Fruit fly (Drosophila melanogaster) ovary, adult (tissue): Measurements from ENCODE around the gene CG8539.

Source experiments
- CG17801 ChIP-seq: fragments of 200-800 bp; optimal IDR thresholded peaks from 2 replicates; lab custom pipeline; 2019; ENCODE audit warnings: missing biosample characterization, mild to moderate bottlenecking, missing genetic modification characterization, moderate library complexity; ENCODE audit not compliant: partially characterized antibody

CG8539 gene

DNA sequence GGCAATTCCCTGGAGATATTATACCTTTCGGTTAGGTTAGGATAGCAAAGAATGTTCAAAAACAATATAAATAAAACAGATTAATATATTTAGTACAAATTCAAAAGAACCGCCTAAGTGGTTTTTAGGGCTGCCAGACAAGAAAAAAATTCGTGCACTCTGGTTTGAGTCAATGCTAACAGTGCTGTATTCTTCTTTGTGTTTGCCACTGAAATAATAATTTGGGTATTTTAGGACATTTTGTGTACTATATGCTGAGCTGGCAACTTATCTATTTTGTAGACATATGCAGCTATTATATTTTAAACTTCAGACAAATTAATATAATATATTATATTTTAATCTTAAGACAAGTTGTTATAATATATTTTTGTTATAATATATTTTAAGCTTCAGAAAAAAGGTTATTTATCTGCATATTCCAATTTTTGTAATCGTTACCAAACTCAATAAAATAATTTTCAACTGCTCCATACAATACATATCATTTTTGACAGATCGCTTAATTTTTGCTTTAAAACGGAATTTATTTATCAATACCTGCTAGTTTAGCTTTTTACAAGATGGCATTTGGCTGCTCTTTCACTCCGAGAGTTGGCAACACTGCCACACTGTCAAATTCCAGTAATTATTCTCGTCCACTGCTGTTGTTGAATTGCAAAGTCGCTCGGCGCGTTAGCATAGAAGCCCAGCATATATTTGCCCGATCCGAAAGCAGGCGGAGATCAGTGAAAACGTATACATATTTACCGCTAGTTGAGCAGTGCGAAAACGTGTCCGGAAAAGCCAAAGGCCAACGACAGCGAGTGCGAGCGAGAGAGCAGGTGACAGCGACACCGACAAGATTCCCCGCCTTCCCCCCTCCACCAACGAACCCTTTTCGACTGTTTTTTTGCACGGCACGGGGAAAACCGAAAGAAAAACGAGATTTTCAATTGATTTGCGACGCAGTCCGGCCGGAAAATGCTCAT, 12.1 kb upstream of the CG8539 start, which contains the start of gene CG7546:
Gene CG7546, plus strand, starts transcription at position 573 of the 971 bp plus-strand sequence.
- no peak for TF ChIP-seq CG17801 (GFP tag; lab: Kevin White, UChicago)

DNA sequence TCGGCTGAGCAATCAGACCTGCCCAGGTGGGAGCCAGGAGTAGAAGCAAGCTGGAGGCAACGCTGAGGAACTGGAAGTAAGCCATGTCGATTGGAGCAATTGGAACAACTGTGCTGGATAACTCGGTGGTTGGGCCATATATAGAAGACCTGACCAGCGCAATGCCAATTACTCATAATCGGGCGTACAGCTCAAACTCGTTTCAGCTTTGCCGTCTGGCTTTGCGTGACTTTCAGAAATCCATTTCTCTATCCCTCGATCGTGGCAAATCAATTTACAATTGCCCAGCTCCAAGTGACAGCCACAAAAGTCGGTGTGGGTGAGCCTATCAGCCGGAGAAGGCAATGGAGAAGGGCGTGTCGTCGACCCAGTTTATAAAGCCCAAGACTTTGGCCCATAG, 7.5 kb upstream of the CG8539 start, which contains the start of gene CG7548:
Gene CG7548, minus strand, starts transcription at position 101 of the 400 bp plus-strand sequence.
- TF ChIP-seq CG17801 (GFP tag; lab: Kevin White, UChicago), result no peak

DNA sequence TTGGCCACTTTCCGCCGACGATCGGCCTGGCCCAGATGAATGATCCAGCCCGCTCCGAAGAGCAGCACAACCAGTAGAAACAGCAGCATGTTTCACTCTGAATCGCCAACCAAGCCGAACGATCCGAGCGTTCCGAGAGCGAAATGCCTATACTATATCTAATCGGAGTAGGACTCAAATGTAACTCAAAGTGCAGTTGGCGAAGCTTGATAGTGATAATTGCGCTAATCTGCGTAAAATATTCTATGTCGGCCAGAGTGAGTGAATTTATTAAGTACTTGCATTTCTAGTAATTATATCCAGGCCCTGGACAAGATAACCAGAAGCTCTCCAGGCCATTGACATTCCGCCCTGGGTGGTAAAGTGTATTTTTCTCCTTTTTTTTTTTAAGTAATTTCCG, 2.5 kb downstream of the CG8539 start, which contains the start of gene Cyp4d8:
Gene Cyp4d8, minus strand, starts transcription at position 101 of the 400 bp plus-strand sequence.
- TF ChIP-seq CG17801 (GFP tag; lab: Kevin White, UChicago), result no peak

DNA sequence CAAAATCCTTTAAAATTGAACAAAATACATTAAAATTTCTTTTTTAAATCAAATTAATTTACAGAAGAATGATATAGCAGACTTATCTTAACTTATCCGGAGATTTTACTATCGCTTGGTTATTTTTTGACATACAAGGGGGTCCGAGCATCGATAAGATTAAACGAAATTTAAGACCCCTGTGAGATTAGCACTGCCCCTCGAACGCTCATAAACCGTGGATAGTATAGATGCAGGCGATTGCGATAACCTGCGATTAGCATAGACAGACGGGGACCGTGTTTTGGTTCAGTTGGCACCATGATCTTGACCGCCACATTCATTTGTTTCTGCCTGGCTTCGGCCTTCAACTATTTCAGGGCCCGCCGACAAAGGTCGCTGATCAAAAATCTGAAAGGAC, 7.1 kb downstream of the CG8539 start, which contains the start of gene Cyp316a1:
Gene Cyp316a1, plus strand, starts transcription at position 301 of the 400 bp plus-strand sequence.
- TF ChIP-seq CG17801 (GFP tag; lab: Kevin White, UChicago), result no peak

DNA sequence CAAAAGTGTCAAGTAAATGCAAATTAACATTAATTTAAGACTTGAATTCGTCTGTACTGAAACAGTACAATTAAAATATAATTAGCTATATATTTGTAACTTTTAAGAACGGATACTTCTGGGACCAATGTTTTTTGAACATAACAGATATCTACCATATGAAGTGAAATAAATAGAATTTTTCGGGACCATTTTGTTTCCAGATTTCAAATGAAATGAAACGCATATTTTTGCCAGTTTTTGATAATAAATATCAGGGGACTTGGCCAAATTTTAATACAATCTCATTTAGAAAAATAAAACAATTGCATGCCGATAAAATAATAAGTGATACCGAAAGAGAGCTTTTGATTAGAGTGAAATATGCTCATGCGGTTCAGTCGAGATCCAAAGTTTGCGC, 13.0 kb downstream of the CG8539 start, which contains the start of gene mthl6:
Gene mthl6, plus strand, starts transcription at position 301 of the 400 bp plus-strand sequence.
- TF ChIP-seq CG17801 (GFP tag; lab: Kevin White, UChicago), result no peak

DNA sequence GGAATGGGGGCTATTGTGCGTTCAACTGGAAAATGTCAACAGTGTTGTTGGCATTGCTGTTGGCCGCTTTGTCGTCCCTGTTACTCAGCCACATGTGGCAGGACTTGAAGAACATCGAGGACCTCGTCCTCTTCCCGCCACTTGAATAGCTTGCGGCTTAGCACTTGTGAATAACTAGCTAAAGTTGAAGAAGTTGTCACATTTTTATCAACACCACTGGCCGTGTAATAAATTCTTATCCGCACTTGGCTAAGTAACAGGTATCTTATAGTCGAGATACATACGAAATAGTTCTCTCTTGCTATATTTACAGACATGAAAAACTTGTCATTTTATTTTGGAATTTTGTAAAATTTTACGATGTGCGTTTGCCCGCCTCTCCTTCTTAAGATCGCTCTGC, 23.4 kb downstream of the CG8539 start, which contains the start of gene CG43292:
Gene CG43292, plus strand, starts transcription at position 301 of the 400 bp plus-strand sequence.
- no peak for TF ChIP-seq CG17801 (GFP tag; lab: Kevin White, UChicago)

DNA sequence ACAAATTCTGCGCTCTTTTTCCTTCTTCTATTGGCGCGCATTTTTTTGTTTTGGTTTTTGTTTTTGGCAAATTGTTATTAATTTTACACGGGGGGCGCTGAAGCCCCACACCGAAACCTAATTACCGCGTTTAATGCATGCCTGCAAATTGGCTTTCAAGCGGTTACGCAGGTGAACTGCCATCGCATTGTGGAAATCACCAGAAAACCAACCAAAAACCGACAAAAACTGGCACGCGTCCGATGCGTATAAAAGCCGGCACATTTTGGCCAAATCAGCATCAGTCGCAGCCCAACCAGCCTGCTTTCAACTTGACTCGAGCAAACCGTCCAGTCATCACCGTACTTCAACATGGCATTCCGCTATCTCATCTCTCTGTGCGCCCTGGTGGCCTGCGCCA, 27.4 kb downstream of the CG8539 start, which contains the start of gene CG8541:
Gene CG8541, plus strand, starts transcription at position 301 of the 400 bp plus-strand sequence.
- no peak for TF ChIP-seq CG17801 (GFP tag; lab: Kevin White, UChicago)

DNA sequence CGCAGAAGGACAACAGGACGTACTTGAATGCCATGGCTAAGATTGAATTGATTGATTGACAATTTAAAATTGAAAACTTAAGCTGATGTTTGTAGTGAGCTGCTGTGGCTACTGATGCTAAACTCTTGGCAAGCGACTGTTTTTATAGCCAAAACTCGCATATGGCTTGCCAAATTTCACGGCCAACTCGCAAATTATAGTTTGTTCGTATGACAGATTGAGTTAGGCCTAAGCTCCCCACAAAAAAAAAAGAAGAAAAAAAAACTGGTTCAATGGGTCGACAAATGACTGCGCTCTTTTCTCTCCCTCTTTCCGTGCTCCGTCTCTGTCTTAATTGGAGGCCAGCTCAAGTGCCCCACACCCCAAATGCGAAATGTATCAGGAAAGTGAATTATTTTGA, 28.4 kb downstream of the CG8539 start, which contains the start of gene CG8543:
Gene CG8543, minus strand, starts transcription at position 101 of the 400 bp plus-strand sequence.
- no peak for TF ChIP-seq CG17801 (GFP tag; lab: Kevin White, UChicago)

DNA sequence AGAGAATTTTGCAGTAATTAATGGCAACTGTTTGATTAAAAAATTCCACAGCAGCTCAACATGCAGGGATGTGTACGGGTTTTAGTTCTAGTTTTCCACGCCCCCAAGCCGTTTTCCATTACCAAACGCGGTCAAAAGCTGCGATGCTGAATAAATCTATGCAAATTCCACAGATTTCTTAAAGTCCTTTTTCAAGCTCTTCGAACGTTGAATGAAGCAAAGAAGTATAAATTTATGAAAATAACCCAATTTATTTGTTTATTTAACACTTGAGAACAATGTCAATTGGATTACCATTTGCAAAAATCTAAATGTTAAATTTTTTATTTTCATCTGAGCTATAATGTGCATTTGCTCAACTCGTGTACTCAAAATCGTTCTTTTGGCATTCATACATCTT, 33.4 kb downstream of the CG8539 start, which contains the start of the genes CG42660, CG42661 and Tsp66A:
Gene CG42660, plus strand, starts transcription at position 301 of the 400 bp plus-strand sequence.
Gene CG42661, plus strand, starts transcription at position 301 of the 400 bp plus-strand sequence.
Gene Tsp66A, plus strand, starts transcription at position 301 of the 400 bp plus-strand sequence.
- no peak for TF ChIP-seq CG17801 (GFP tag; lab: Kevin White, UChicago)

DNA sequence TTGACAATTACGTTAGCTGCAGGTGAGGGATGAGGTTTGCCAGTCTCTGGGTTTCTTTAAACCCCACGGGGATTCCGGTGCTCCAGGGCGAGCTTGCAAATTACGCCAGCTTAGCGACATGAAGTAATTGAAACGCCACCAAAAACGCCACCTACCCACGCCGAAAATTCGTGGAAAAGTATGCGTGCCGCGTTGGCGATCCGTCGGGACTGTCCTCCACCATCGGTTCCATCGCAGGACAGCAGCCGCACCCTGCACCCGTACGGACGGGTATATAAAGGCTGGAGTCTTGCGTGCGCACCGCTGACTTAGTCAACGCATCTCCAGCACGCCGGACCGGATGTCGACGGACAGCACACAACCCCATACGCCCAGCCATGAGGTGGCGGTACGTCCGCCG, 42.8 kb downstream of the CG8539 start, which contains the start of gene ppk26:
Gene ppk26, plus strand, starts transcription at position 301 of the 400 bp plus-strand sequence.
- no peak for TF ChIP-seq CG17801 (GFP tag; lab: Kevin White, UChicago)

DNA sequence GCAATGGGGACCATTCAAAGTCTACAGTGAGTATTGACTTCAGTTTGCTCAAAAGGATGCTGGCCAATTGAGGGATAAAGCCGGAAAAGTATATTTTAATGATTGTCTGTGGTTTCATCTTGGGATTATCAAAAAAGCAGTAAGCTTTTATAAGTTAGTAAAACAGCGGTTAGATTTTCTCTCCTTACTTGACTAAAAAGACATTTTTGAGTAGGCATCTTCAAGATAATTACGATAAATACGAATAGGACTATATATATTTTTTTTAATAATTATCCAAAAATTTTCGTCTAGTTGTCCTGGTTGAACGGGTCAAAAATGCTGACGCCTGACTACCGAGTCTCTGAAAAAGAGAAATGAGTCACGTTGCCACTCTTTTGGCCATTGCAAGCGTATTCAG, 48.1 kb downstream of the CG8539 start, which contains the start of gene CG33278:
Gene CG33278, plus strand, starts transcription at position 301 of the 400 bp plus-strand sequence.
- no peak for TF ChIP-seq CG17801 (GFP tag; lab: Kevin White, UChicago)

DNA sequence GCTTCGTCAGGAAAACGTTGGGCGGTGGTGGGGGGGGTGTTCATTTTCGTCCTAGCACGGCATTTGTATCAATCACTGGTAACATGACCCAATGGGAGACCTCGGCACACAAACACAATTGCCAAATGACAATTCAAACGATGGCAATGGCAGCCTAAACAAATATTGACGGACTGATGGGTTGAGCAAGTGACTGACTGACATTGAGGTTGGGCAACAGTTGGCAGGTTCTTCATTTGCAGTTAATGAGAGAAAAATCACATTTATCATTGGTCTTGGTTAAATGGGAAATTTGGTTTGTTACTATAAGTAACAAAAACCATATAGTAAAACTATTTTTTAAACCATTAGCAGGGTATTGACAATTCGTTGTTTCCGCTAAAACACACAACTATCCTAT, 49.5 kb downstream of the CG8539 start:
- TF ChIP-seq CG17801 (GFP tag; lab: Kevin White, UChicago), result no peak
